Worm (Caenorhabditis elegans) whole organism, L1 larva: Measurements from ENCODE around the gene F56C9.10.

Experiments
- C34B4.2 ChIP-seq: sonication (generic microtip); optimal IDR thresholded peaks from 2 replicates; lab custom pipeline; 2017; ENCODE audit warnings: mild to moderate bottlenecking, missing genetic modification characterization, missing compliant biosample characterization
- Y116A8C.19 ChIP-seq: sonication (generic microtip); optimal IDR thresholded peaks from 2 replicates; lab custom pipeline; 2016; ENCODE audit warnings: missing compliant biosample characterization, missing genetic modification characterization, borderline replicate concordance
- aha-1 ChIP-seq: fragments of 150-350 bp; optimal IDR thresholded peaks from 2 replicates; lab custom pipeline; 2014; ENCODE audit warnings: missing biosample characterization, missing genetic modification characterization
- alr-1 ChIP-seq: fragments of 200-800 bp; sonication (Bioruptor generic); optimal IDR thresholded peaks from 2 replicates; lab custom pipeline; 2018; ENCODE audit warnings: borderline replicate concordance, mild to moderate bottlenecking, missing genetic modification characterization, missing compliant biosample characterization
- aly-2 ChIP-seq: fragments of 150-350 bp; optimal IDR thresholded peaks from 2 replicates; lab custom pipeline; 2014; ENCODE audit warnings: missing biosample characterization, missing genetic modification characterization
- ama-1 ChIP-seq: fragments of 150-350 bp; optimal IDR thresholded peaks from 2 replicates; lab custom pipeline; 2014
- blmp-1 ChIP-seq: fragments of 150-350 bp; optimal IDR thresholded peaks from 2 replicates; lab custom pipeline; 2014; ENCODE audit warnings: missing biosample characterization, missing genetic modification characterization
- ceh-63 ChIP-seq: fragments of 200-800 bp; sonication (Bioruptor generic); optimal IDR thresholded peaks from 2 replicates; lab custom pipeline; 2018; ENCODE audit warnings: mild to moderate bottlenecking, missing genetic modification characterization, missing compliant biosample characterization
- ceh-82 ChIP-seq, 3 experiments: fragments of 150-350 bp in 1 of 3; sonication (generic microtip) in 2 of 3; optimal IDR thresholded peaks; 2 replicates each; lab custom pipeline; 2014 to 2017; ENCODE audit warnings: missing biosample characterization in 3 of 3, missing genetic modification characterization in 3 of 3
- ceh-90 ChIP-seq: sonication (generic microtip); optimal IDR thresholded peaks from 2 replicates; lab custom pipeline; 2016; ENCODE audit warnings: missing genetic modification characterization, missing compliant biosample characterization
- ces-1 ChIP-seq: fragments of 150-350 bp; optimal IDR thresholded peaks from 2 replicates; lab custom pipeline; 2014; ENCODE audit warnings: missing biosample characterization, missing genetic modification reagents, missing genetic modification characterization
- dpl-1 ChIP-seq, 3 experiments: fragments of 150-350 bp in 2 of 3; sonication (generic microtip) in 1 of 3; optimal IDR thresholded peaks; 2 replicates each; lab custom pipeline; 2014 to 2017; ENCODE audit warnings: missing biosample characterization in 3 of 3, missing genetic modification characterization in 3 of 3, missing genetic modification reagents in 3 of 3
- dsc-1 ChIP-seq: sonication (generic microtip); optimal IDR thresholded peaks from 2 replicates; lab custom pipeline; 2016; ENCODE audit warnings: mild to moderate bottlenecking, missing genetic modification characterization, missing compliant biosample characterization
- efl-1 ChIP-seq, 4 experiments: fragments of 150-350 bp; optimal IDR thresholded peaks in 3 of 4; peaks in 1 of 4; 1 replicate in 1 of 4; 2 replicates in 3 of 4; lab custom pipeline; 2014; ENCODE audit warnings: missing biosample characterization in 2 of 4, missing genetic modification characterization in 2 of 4, missing genetic modification reagents in 2 of 4
- egl-27 ChIP-seq, 2 experiments: fragments of 150-350 bp in 1 of 2; sonication (generic microtip); optimal IDR thresholded peaks; 3 replicates each; lab custom pipeline; 2017 to 2018; ENCODE audit warnings: missing biosample characterization in 2 of 2, missing genetic modification characterization in 2 of 2, missing genetic modification reagents in 2 of 2
- ets-5 ChIP-seq: fragments of 200-800 bp; sonication (Bioruptor generic); IDR thresholded peaks from 2 replicates; pipeline ENCODE4 v1.3.6; 2022; ENCODE audit warnings: missing genetic modification characterization, missing compliant biosample characterization
- fkh-10 ChIP-seq: sonication (generic microtip); optimal IDR thresholded peaks from 2 replicates; lab custom pipeline; 2017; ENCODE audit warnings: missing biosample characterization, missing genetic modification reagents, missing genetic modification characterization
- fos-1 ChIP-seq: fragments of 150-350 bp; optimal IDR thresholded peaks from 2 replicates; lab custom pipeline; 2014; ENCODE audit warnings: missing biosample characterization, missing genetic modification characterization
- hlh-4 ChIP-seq: sonication (generic microtip); optimal IDR thresholded peaks from 2 replicates; lab custom pipeline; 2016; ENCODE audit warnings: mild to moderate bottlenecking, missing genetic modification characterization, missing compliant biosample characterization
- hpl-2 ChIP-seq: fragments of 150-350 bp; optimal IDR thresholded peaks from 2 replicates; lab custom pipeline; 2014; ENCODE audit warnings: missing biosample characterization, missing genetic modification reagents, missing genetic modification characterization
- irx-1 ChIP-seq: sonication (generic microtip); optimal IDR thresholded peaks from 2 replicates; lab custom pipeline; 2016; ENCODE audit warnings: missing genetic modification characterization, missing compliant biosample characterization
- jun-1 ChIP-seq: fragments of 150-350 bp; optimal IDR thresholded peaks from 2 replicates; lab custom pipeline; 2014; ENCODE audit warnings: missing biosample characterization, missing genetic modification reagents, missing genetic modification characterization
- lin-13 ChIP-seq: fragments of 150-350 bp; optimal IDR thresholded peaks from 2 replicates; lab custom pipeline; 2014; ENCODE audit warnings: missing biosample characterization, missing genetic modification reagents, missing genetic modification characterization
- lin-14 ChIP-seq: fragments of 200-800 bp; sonication (Bioruptor generic); optimal IDR thresholded peaks from 2 replicates; lab custom pipeline; 2018; ENCODE audit warnings: mild to moderate bottlenecking, missing genetic modification characterization, moderate library complexity, missing compliant biosample characterization
- lin-15B ChIP-seq: fragments of 150-350 bp; sonication (generic microtip); optimal IDR thresholded peaks from 3 replicates; lab custom pipeline; 2014; ENCODE audit warnings: missing biosample characterization, missing genetic modification characterization
- lin-39 ChIP-seq: fragments of 150-350 bp; optimal IDR thresholded peaks from 2 replicates; lab custom pipeline; 2014; ENCODE audit warnings: missing biosample characterization, missing genetic modification reagents, missing genetic modification characterization
- lir-3 ChIP-seq: sonication (generic microtip); optimal IDR thresholded peaks from 2 replicates; lab custom pipeline; 2016; ENCODE audit warnings: mild to moderate bottlenecking, missing genetic modification characterization, moderate library complexity, missing compliant biosample characterization; ENCODE audit not compliant: poor library complexity
- mdl-1 ChIP-seq, 2 experiments: fragments of 150-350 bp; optimal IDR thresholded peaks; 2 replicates each; lab custom pipeline; 2014 to 2017; ENCODE audit warnings: missing biosample characterization in 2 of 2, missing genetic modification characterization in 2 of 2, inconsistent platforms in 1 of 2
- nhr-11 ChIP-seq: fragments of 150-350 bp; optimal IDR thresholded peaks from 2 replicates; lab custom pipeline; 2014; ENCODE audit warnings: missing biosample characterization, missing genetic modification characterization
- nhr-12 ChIP-seq: sonication (generic microtip); optimal IDR thresholded peaks from 2 replicates; lab custom pipeline; 2017; ENCODE audit warnings: missing biosample characterization, missing genetic modification characterization
- nhr-19 ChIP-seq: fragments of 200-800 bp; sonication (Bioruptor generic); conservative IDR thresholded peaks from 2 replicates; pipeline ENCODE4 v1.3.6; 2022; ENCODE audit warnings: missing genetic modification characterization, missing compliant biosample characterization
- nhr-237 ChIP-seq: fragments of 150-350 bp; optimal IDR thresholded peaks from 2 replicates; lab custom pipeline; 2014; ENCODE audit warnings: missing biosample characterization, missing genetic modification characterization
- nhr-28 ChIP-seq: fragments of 150-350 bp; optimal IDR thresholded peaks from 2 replicates; lab custom pipeline; 2014; ENCODE audit warnings: missing biosample characterization, missing genetic modification characterization
- nhr-85 ChIP-seq: sonication (generic microtip); peaks from one replicate; lab custom pipeline; 2016; ENCODE audit warnings: missing genetic modification characterization, inconsistent platforms, missing compliant biosample characterization
- nhr-90 ChIP-seq: sonication (generic microtip); optimal IDR thresholded peaks from 2 replicates; lab custom pipeline; 2016; ENCODE audit warnings: mild to moderate bottlenecking, missing genetic modification characterization, missing compliant biosample characterization; ENCODE audit not compliant: poor library complexity
- pag-3 ChIP-seq: sonication (generic microtip); optimal IDR thresholded peaks from 2 replicates; lab custom pipeline; 2017; ENCODE audit warnings: missing genetic modification characterization, mild to moderate bottlenecking, missing compliant biosample characterization, antibody characterized with exemption, borderline replicate concordance; ENCODE audit not compliant: insufficient read depth
- pqm-1 ChIP-seq: sonication (generic microtip); optimal IDR thresholded peaks from 3 replicates; lab custom pipeline; 2017; ENCODE audit warnings: missing biosample characterization, missing genetic modification characterization
- rnt-1 ChIP-seq: sonication (generic microtip); optimal IDR thresholded peaks from 2 replicates; lab custom pipeline; 2016; ENCODE audit warnings: mild to moderate bottlenecking, missing genetic modification characterization, moderate library complexity, missing compliant biosample characterization
- skn-1 ChIP-seq: fragments of 150-350 bp; optimal IDR thresholded peaks from 2 replicates; lab custom pipeline; 2014; ENCODE audit warnings: missing biosample characterization, missing genetic modification characterization
- snpc-4 ChIP-seq: fragments of 150-350 bp; optimal IDR thresholded peaks from 2 replicates; lab custom pipeline; 2014; ENCODE audit warnings: missing biosample characterization, missing genetic modification characterization
- snu-23 ChIP-seq: sonication (generic microtip); optimal IDR thresholded peaks from 2 replicates; lab custom pipeline; 2016; ENCODE audit warnings: missing genetic modification characterization, missing compliant biosample characterization
- sox-4 ChIP-seq: sonication (generic microtip); optimal IDR thresholded peaks from 2 replicates; lab custom pipeline; 2016; ENCODE audit warnings: missing genetic modification characterization, missing compliant biosample characterization
- sup-37 ChIP-seq: fragments of 200-800 bp; sonication (Bioruptor generic); optimal IDR thresholded peaks from 2 replicates; lab custom pipeline; 2018; ENCODE audit warnings: mild to moderate bottlenecking, missing genetic modification characterization, missing compliant biosample characterization
- swsn-7 ChIP-seq: sonication (generic microtip); optimal IDR thresholded peaks from 2 replicates; lab custom pipeline; 2016; ENCODE audit warnings: missing genetic modification characterization, missing compliant biosample characterization
- tbx-2 ChIP-seq: sonication (generic microtip); optimal IDR thresholded peaks from 2 replicates; lab custom pipeline; 2016; ENCODE audit warnings: missing genetic modification characterization, missing compliant biosample characterization
- tlp-1 ChIP-seq: fragments of 150-350 bp; optimal IDR thresholded peaks from 2 replicates; lab custom pipeline; 2014; ENCODE audit warnings: missing biosample characterization, missing genetic modification characterization
- unc-130 ChIP-seq: fragments of 150-350 bp; optimal IDR thresholded peaks from 2 replicates; lab custom pipeline; 2017; ENCODE audit warnings: missing biosample characterization, missing genetic modification characterization, inconsistent platforms
- unc-86 ChIP-seq: sonication (generic microtip); optimal IDR thresholded peaks from 2 replicates; lab custom pipeline; 2016; ENCODE audit warnings: missing genetic modification characterization, missing compliant biosample characterization
- xbp-1 ChIP-seq: sonication (generic microtip); optimal IDR thresholded peaks from 2 replicates; lab custom pipeline; 2016; ENCODE audit warnings: missing genetic modification characterization, missing compliant biosample characterization
- zag-1 ChIP-seq: fragments of 150-350 bp; optimal IDR thresholded peaks from 2 replicates; lab custom pipeline; 2014; ENCODE audit warnings: missing biosample characterization, missing genetic modification characterization
- zip-4 ChIP-seq: fragments of 200-800 bp; sonication (Bioruptor generic); optimal IDR thresholded peaks from 2 replicates; lab custom pipeline; 2018; ENCODE audit warnings: mild to moderate bottlenecking, missing genetic modification characterization, moderate library complexity, missing compliant biosample characterization
- ztf-11 ChIP-seq, 2 experiments: sonication (generic microtip); optimal IDR thresholded peaks; 2 replicates each; lab custom pipeline; 2016 to 2017; ENCODE audit warnings: missing genetic modification characterization in 2 of 2, missing biosample characterization in 1 of 2, missing compliant biosample characterization in 1 of 2

F56C9.10 gene

ce11 chrIII:7304961-7305648 is 30.0 kb downstream of the F56C9.10 start:
- TF ChIP-seq snpc-4 (no peak), dpl-1 (GFP tag; optimal IDR thresholded peaks at IDR 0.05; lab: Kevin White, UChicago) (no peak), mdl-1 (tag; optimal IDR thresholded peaks at IDR 0.05; lab: Kevin White, UChicago) (peak in 1 of 2 experiments; percentile 51), xbp-1 (no peak), Y116A8C.19 (tag; lab: Kevin White, UChicago) (no peak), sup-37 (GFP tag; lab: Kevin White, UChicago) (no peak), blmp-1 (tag; lab: Kevin White, UChicago) (peak; percentile 73), nhr-237 (tag; lab: Kevin White, UChicago) (no peak), tlp-1 (tag; lab: Kevin White, UChicago) (no peak), skn-1 (tag; lab: Kevin White, UChicago) (no peak), egl-27 (tag; optimal IDR thresholded peaks at IDR 0.05; lab: Kevin White, UChicago) (no peak), tbx-2 (tag; lab: Kevin White, UChicago) (peak; percentile 54), aha-1 (no peak), lin-15B (no peak), ceh-90 (tag; lab: Kevin White, UChicago) (no peak), ceh-82 (tag; optimal IDR thresholded peaks at IDR 0.05; lab: Kevin White, UChicago) (no peak), pag-3 (tag; lab: Kevin White, UChicago) (no peak), ets-5 (GFP tag; lab: Robert Waterston, UW) (no peak), nhr-19 (GFP tag; lab: Robert Waterston, UW) (peak; percentile 49), nhr-85 (tag; lab: Kevin White, UChicago) (peak; percentile 79), ztf-11 (tag; optimal IDR thresholded peaks at IDR 0.05; lab: Kevin White, UChicago) (no peak), ces-1 (GFP tag; lab: Kevin White, UChicago) (no peak), lin-13 (no peak), ceh-63 (GFP tag; lab: Kevin White, UChicago) (no peak), unc-130 (no peak), aly-2 (tag; lab: Kevin White, UChicago) (no peak), nhr-11 (tag; lab: Kevin White, UChicago) (no peak), efl-1 (optimal IDR thresholded peaks at IDR 0.05; lab: Kevin White, UChicago) (no peak), efl-1 (GFP tag; optimal IDR thresholded peaks at IDR 0.05 in 1 of 2; lab: Kevin White, UChicago) (peak in 1 of 2 experiments; percentile 15), sox-4 (no peak), zag-1 (tag; lab: Kevin White, UChicago) (no peak), lin-39 (tag; lab: Kevin White, UChicago) (no peak), rnt-1 (tag; lab: Kevin White, UChicago) (no peak), irx-1 (tag; lab: Kevin White, UChicago) (no peak), nhr-28 (tag; lab: Kevin White, UChicago) (no peak), unc-86 (tag; lab: Kevin White, UChicago) (no peak), nhr-12 (tag; lab: Kevin White, UChicago) (no peak), zip-4 (no peak), pqm-1 (tag; lab: Kevin White, UChicago) (no peak), jun-1 (tag; lab: Kevin White, UChicago) (no peak), fkh-10 (no peak), swsn-7 (tag; lab: Kevin White, UChicago) (no peak), alr-1 (no peak), nhr-90 (tag; lab: Kevin White, UChicago) (peak; percentile 34), lin-14 (peak; percentile 52), fos-1 (tag; lab: Kevin White, UChicago) (no peak), snu-23 (peak; percentile 56), hlh-4 (tag; lab: Kevin White, UChicago) (no peak), C34B4.2 (tag; lab: Kevin White, UChicago) (no peak), lir-3 (tag; lab: Kevin White, UChicago) (peak; percentile 10), hpl-2 (no peak), ama-1 (lab: Kevin White, UChicago) (no peak), dsc-1 (no peak)
